Worm (Caenorhabditis elegans): Measurements from ENCODE around the gene nspg-12.

- TF ChIP-seq ces-1 (GFP tag; optimal IDR thresholded peaks at IDR 0.05) (no peak), nhr-77 (tag; optimal IDR thresholded peaks at IDR 0.05) (no peak), nhr-237 (tag; optimal IDR thresholded peaks at IDR 0.05) (no peak), nhr-11 (tag; optimal IDR thresholded peaks at IDR 0.05) (no peak), pha-4 (GFP tag; IDR thresholded peaks at IDR 0.05) (no peak), pha-4 (tag; optimal IDR thresholded peaks at IDR 0.05) (no peak), fos-1 (tag; optimal IDR thresholded peaks at IDR 0.05) (no peak)
Measured at ce11 chrX:5278249-5278648, 21.1 kb downstream of the nspg-12 start.
